Fruit fly (Drosophila melanogaster) whole organism, embryonic: ENCODE results near the gene fal.
A peak's percentile ranks its signal among the peaks of the same experiment; 100 is the strongest.

Experiments
- CG10147 ChIP-seq: fragments of 200-800 bp; sonication (Bioruptor generic); optimal IDR thresholded peaks from 2 replicates; lab custom pipeline; 2019; ENCODE audit warnings: missing biosample characterization, mild to moderate bottlenecking, missing genetic modification characterization, moderate library complexity
- CG10209 ChIP-seq: fragments of 200-800 bp; sonication (Bioruptor generic); optimal IDR thresholded peaks from 3 replicates; lab custom pipeline; 2017; ENCODE audit warnings: missing biosample characterization, mild to moderate bottlenecking, missing genetic modification characterization, missing genetic modification reagents
- CG10654 ChIP-seq: fragments of 200-800 bp; sonication (Bioruptor generic); optimal IDR thresholded peaks from 2 replicates; lab custom pipeline; 2016; ENCODE audit warnings: missing biosample characterization, missing genetic modification characterization
- CG11560 ChIP-seq: fragments of 200-800 bp; sonication (Bioruptor generic); IDR thresholded peaks from 3 replicates; pipeline ENCODE4 v1.3.6; 2022; ENCODE audit warnings: missing biosample characterization, missing genetic modification characterization
- CG11723 ChIP-seq: fragments of 200-800 bp; sonication (Bioruptor generic); optimal IDR thresholded peaks from 2 replicates; lab custom pipeline; 2017; ENCODE audit warnings: missing biosample characterization, mild to moderate bottlenecking, missing genetic modification characterization
- CG12236 ChIP-seq: fragments of 200-800 bp; sonication (Bioruptor generic); optimal IDR thresholded peaks from 2 replicates; lab custom pipeline; 2016; ENCODE audit warnings: missing biosample characterization, missing genetic modification characterization
- CG13296 ChIP-seq: fragments of 200-800 bp; sonication (Bioruptor generic); optimal IDR thresholded peaks from 3 replicates; lab custom pipeline; 2018; ENCODE audit warnings: missing biosample characterization, mild to moderate bottlenecking, missing genetic modification characterization
- CG15514 ChIP-seq: fragments of 200-800 bp; sonication (Bioruptor generic); optimal IDR thresholded peaks from 3 replicates; lab custom pipeline; 2017; ENCODE audit warnings: missing biosample characterization, missing genetic modification characterization, mild to moderate bottlenecking, moderate library complexity, missing genetic modification reagents
- CG18476 ChIP-seq: fragments of 200-800 bp; sonication (Bioruptor generic); optimal IDR thresholded peaks from 2 replicates; lab custom pipeline; 2016; ENCODE audit warnings: missing biosample characterization, mild to moderate bottlenecking, missing genetic modification characterization
- CG2678 ChIP-seq: fragments of 200-800 bp; sonication (Bioruptor generic); optimal IDR thresholded peaks from 3 replicates; lab custom pipeline; 2019; ENCODE audit warnings: missing biosample characterization, mild to moderate bottlenecking, missing genetic modification characterization, moderate library complexity
- CG30020 ChIP-seq: fragments of 200-800 bp; optimal IDR thresholded peaks from 2 replicates; lab custom pipeline; 2019; ENCODE audit warnings: missing biosample characterization, mild to moderate bottlenecking, missing genetic modification characterization, moderate library complexity
- CG31224 ChIP-seq: fragments of 200-800 bp; sonication (Bioruptor generic); IDR thresholded peaks from 2 replicates; pipeline ENCODE4 v1.3.6; 2022; ENCODE audit warnings: missing biosample characterization, missing genetic modification characterization
- CG3838 ChIP-seq: fragments of 200-800 bp; sonication (Bioruptor generic); optimal IDR thresholded peaks from 3 replicates; lab custom pipeline; 2016; ENCODE audit warnings: missing biosample characterization, missing genetic modification characterization
- CG4730 ChIP-seq: fragments of 200-800 bp; sonication (Bioruptor generic); IDR thresholded peaks from 2 replicates; pipeline ENCODE4 v1.3.6; 2022; ENCODE audit warnings: missing biosample characterization, missing genetic modification characterization
- CG5245 ChIP-seq: fragments of 200-800 bp; sonication (Bioruptor generic); optimal IDR thresholded peaks from 3 replicates; lab custom pipeline; 2016; ENCODE audit warnings: missing biosample characterization, missing genetic modification characterization
- CG5953 ChIP-seq: fragments of 200-800 bp; sonication (Bioruptor generic); IDR thresholded peaks from 2 replicates; pipeline ENCODE4 v1.3.6; 2022; ENCODE audit warnings: missing biosample characterization, missing genetic modification characterization
- CG7372 ChIP-seq: fragments of 200-800 bp; sonication (Bioruptor generic); IDR thresholded peaks from 2 replicates; pipeline ENCODE4 v1.3.6; 2022; ENCODE audit warnings: missing biosample characterization, missing genetic modification characterization
- CG7963 ChIP-seq: fragments of 200-800 bp; sonication (Bioruptor generic); IDR thresholded peaks from 3 replicates; pipeline ENCODE4 v1.3.6; 2022; ENCODE audit warnings: missing biosample characterization, missing genetic modification characterization; ENCODE audit not compliant: partially characterized antibody
- CG8281 ChIP-seq: fragments of 200-800 bp; sonication (Bioruptor generic); optimal IDR thresholded peaks from 2 replicates; lab custom pipeline; 2018; ENCODE audit warnings: missing biosample characterization, mild to moderate bottlenecking, missing genetic modification characterization, moderate library complexity
- CG8388 ChIP-seq: fragments of 200-800 bp; sonication (Bioruptor generic); optimal IDR thresholded peaks from 2 replicates; lab custom pipeline; 2019; ENCODE audit warnings: missing biosample characterization, mild to moderate bottlenecking, missing genetic modification characterization, moderate library complexity
- CG9215 ChIP-seq: fragments of 200-800 bp; sonication (Bioruptor generic); IDR thresholded peaks from 2 replicates; pipeline ENCODE4 v1.3.6; 2022; ENCODE audit warnings: missing biosample characterization, missing genetic modification characterization
- CTCF ChIP-seq: fragments of 200-800 bp; sonication (Bioruptor generic); optimal IDR thresholded peaks from 2 replicates; lab custom pipeline; 2017; ENCODE audit warnings: missing biosample characterization, mild to moderate bottlenecking, missing genetic modification characterization, moderate library complexity
- D19B ChIP-seq: fragments of 200-800 bp; sonication (Bioruptor generic); optimal IDR thresholded peaks from 2 replicates; lab custom pipeline; 2017; ENCODE audit warnings: missing biosample characterization, mild to moderate bottlenecking, missing genetic modification characterization
- H15 ChIP-seq: fragments of 200-800 bp; sonication (Bioruptor generic); IDR thresholded peaks from 3 replicates; pipeline ENCODE4 v1.3.6; 2022; ENCODE audit warnings: missing biosample characterization, missing genetic modification characterization
- H2.0 ChIP-seq: fragments of 200-800 bp; sonication (Bioruptor generic); IDR thresholded peaks from 2 replicates; pipeline ENCODE4 v1.3.6; 2022; ENCODE audit warnings: missing biosample characterization, missing genetic modification characterization
- HmgD ChIP-seq: fragments of 200-800 bp; sonication (Bioruptor generic); optimal IDR thresholded peaks from 3 replicates; lab custom pipeline; 2016; ENCODE audit warnings: missing biosample characterization, missing genetic modification characterization
- MBD-R2 ChIP-seq: fragments of 200-800 bp; sonication (Bioruptor generic); IDR thresholded peaks from 2 replicates; pipeline ENCODE4 v1.3.6; 2022; ENCODE audit warnings: missing biosample characterization, missing genetic modification characterization
- NfI ChIP-seq: fragments of 200-800 bp; sonication (Bioruptor generic); optimal IDR thresholded peaks from 3 replicates; lab custom pipeline; 2018; ENCODE audit warnings: missing biosample characterization, mild to moderate bottlenecking, missing genetic modification characterization, moderate library complexity
- PHDP ChIP-seq: fragments of 200-800 bp; sonication (Bioruptor generic); optimal IDR thresholded peaks from 3 replicates; lab custom pipeline; 2018; ENCODE audit warnings: missing biosample characterization, mild to moderate bottlenecking, missing genetic modification characterization, moderate library complexity
- Ravus ChIP-seq: fragments of 200-800 bp; sonication (Bioruptor generic); IDR thresholded peaks from 2 replicates; pipeline ENCODE4 v1.3.6; 2022; ENCODE audit warnings: missing biosample characterization, missing genetic modification characterization
- Six4 ChIP-seq: fragments of 200-800 bp; sonication (Bioruptor generic); optimal IDR thresholded peaks from 2 replicates; lab custom pipeline; 2016; ENCODE audit warnings: missing biosample characterization, missing genetic modification characterization
- Tbp ChIP-seq: fragments of >200 bp; optimal IDR thresholded peaks from 2 replicates; lab custom pipeline; 2018; ENCODE audit warnings: missing biosample characterization, missing genetic modification characterization
- al ChIP-seq: fragments of 200-800 bp; sonication (Bioruptor generic); IDR thresholded peaks from 2 replicates; pipeline ENCODE4 v1.3.6; 2022; ENCODE audit warnings: missing biosample characterization, missing genetic modification characterization
- bcd ChIP-seq: fragments of 200-800 bp; sonication (Bioruptor generic); optimal IDR thresholded peaks from 2 replicates; lab custom pipeline; 2017; ENCODE audit warnings: missing biosample characterization, mild to moderate bottlenecking, missing genetic modification characterization
- dmrt11E ChIP-seq: fragments of 200-800 bp; sonication (Bioruptor generic); optimal IDR thresholded peaks from 3 replicates; lab custom pipeline; 2018; ENCODE audit warnings: missing biosample characterization, mild to moderate bottlenecking, missing genetic modification characterization, moderate library complexity
- emc ChIP-seq: fragments of 200-800 bp; sonication (Bioruptor generic); optimal IDR thresholded peaks from 2 replicates; lab custom pipeline; 2016; ENCODE audit warnings: missing biosample characterization, missing genetic modification characterization
- fd3F ChIP-seq: fragments of 200-800 bp; sonication (Bioruptor generic); optimal IDR thresholded peaks from 2 replicates; lab custom pipeline; 2018; ENCODE audit warnings: missing biosample characterization, mild to moderate bottlenecking, missing genetic modification characterization, moderate library complexity
- gcm ChIP-seq: fragments of 200-800 bp; sonication (Bioruptor generic); optimal IDR thresholded peaks from 2 replicates; lab custom pipeline; 2019; ENCODE audit warnings: missing biosample characterization, mild to moderate bottlenecking, missing genetic modification characterization, moderate library complexity
- grau ChIP-seq: fragments of 200-800 bp; optimal IDR thresholded peaks from 3 replicates; lab custom pipeline; 2019; ENCODE audit warnings: missing biosample characterization, mild to moderate bottlenecking, missing genetic modification characterization, moderate library complexity
- gsb-n ChIP-seq: fragments of 200-800 bp; sonication (Bioruptor generic); optimal IDR thresholded peaks from 3 replicates; lab custom pipeline; 2018; ENCODE audit warnings: missing biosample characterization, mild to moderate bottlenecking, missing genetic modification characterization
- hb ChIP-seq: fragments of 200-800 bp; sonication (Bioruptor generic); IDR thresholded peaks from 3 replicates; pipeline ENCODE4 v1.3.6; 2022; ENCODE audit warnings: missing biosample characterization, missing genetic modification characterization; ENCODE audit not compliant: partially characterized antibody
- jing ChIP-seq: fragments of 200-800 bp; sonication (Bioruptor generic); optimal IDR thresholded peaks from 2 replicates; lab custom pipeline; 2018; ENCODE audit warnings: missing biosample characterization, mild to moderate bottlenecking, missing genetic modification characterization
- mld ChIP-seq: fragments of 200-800 bp; sonication (Bioruptor generic); IDR thresholded peaks from 3 replicates; pipeline ENCODE4 v1.3.6; 2022; ENCODE audit warnings: missing biosample characterization, missing genetic modification characterization; ENCODE audit not compliant: partially characterized antibody
- nom ChIP-seq: fragments of 200-800 bp; sonication (Bioruptor generic); optimal IDR thresholded peaks from 2 replicates; lab custom pipeline; 2017; ENCODE audit warnings: missing biosample characterization, missing genetic modification characterization, mild to moderate bottlenecking, moderate library complexity, missing genetic modification reagents
- pfk ChIP-seq: fragments of 200-800 bp; sonication (Bioruptor generic); optimal IDR thresholded peaks from 2 replicates; lab custom pipeline; 2018; ENCODE audit warnings: missing biosample characterization, mild to moderate bottlenecking, missing genetic modification characterization, moderate library complexity
- run ChIP-seq: fragments of 200-800 bp; sonication (Bioruptor generic); optimal IDR thresholded peaks from 3 replicates; lab custom pipeline; 2018; ENCODE audit warnings: missing biosample characterization, mild to moderate bottlenecking, missing genetic modification characterization
- tll ChIP-seq, 2 experiments: fragments of 200-800 bp in 1 of 2; fragments of >200 bp in 1 of 2; sonication (Bioruptor generic) in 1 of 2; optimal IDR thresholded peaks; 2 replicates each; lab custom pipeline; 2017 to 2019; ENCODE audit warnings: missing biosample characterization in 2 of 2, missing genetic modification characterization in 2 of 2, mild to moderate bottlenecking in 1 of 2, moderate library complexity in 1 of 2
- toy ChIP-seq: fragments of 200-800 bp; sonication (Bioruptor generic); IDR thresholded peaks from 2 replicates; pipeline ENCODE4 v1.3.6; 2022; ENCODE audit warnings: missing biosample characterization, missing genetic modification characterization
- ttk ChIP-seq: fragments of 200-800 bp; sonication (Bioruptor generic); IDR thresholded peaks from 2 replicates; pipeline ENCODE4 v2.1.2; 2022; ENCODE audit warnings: missing biosample characterization, missing genetic modification characterization
- unpg ChIP-seq: fragments of 200-800 bp; sonication (Bioruptor generic); optimal IDR thresholded peaks from 3 replicates; lab custom pipeline; 2018; ENCODE audit warnings: missing biosample characterization, mild to moderate bottlenecking, missing genetic modification characterization, moderate library complexity
- vvl ChIP-seq: fragments of 200-800 bp; sonication (Bioruptor generic); IDR thresholded peaks from 2 replicates; pipeline ENCODE4 v1.3.6; 2022; ENCODE audit warnings: missing biosample characterization, missing genetic modification characterization

fal gene

DNA sequence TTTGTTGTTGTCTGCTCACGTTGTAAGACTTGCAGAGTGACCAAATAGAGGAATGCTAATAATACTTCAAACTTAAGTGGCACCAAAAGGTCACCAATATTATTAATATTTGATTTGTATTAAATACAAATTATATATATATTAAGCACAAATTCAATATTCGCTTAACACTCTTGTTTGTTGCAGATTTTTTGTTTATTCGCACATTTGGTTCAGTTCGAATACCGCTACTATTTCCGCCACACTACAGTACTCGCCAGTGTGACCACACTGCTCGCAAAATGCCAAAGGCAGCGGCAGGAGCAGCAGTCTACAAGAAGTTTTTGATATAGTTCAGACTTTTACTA is 30.2 kb upstream of the fal start, which contains the start of gene Max (continued):
- no peak for TF ChIP-seq Tbp (GFP tag; lab: Kevin White, UChicago)
- no peak for TF ChIP-seq hb
- peak; percentile 58 for TF ChIP-seq CG8388 (GFP tag; lab: Kevin White, UChicago)
- peak; percentile 66 for TF ChIP-seq gcm
- 0 out of 2 replicates have a peak, but pooled peaks have one; percentile 41 for TF ChIP-seq al
- peak; percentile 79 for TF ChIP-seq NfI
- peak; percentile 80 for TF ChIP-seq H2.0 (GFP tag; lab: Robert Waterston, UW)
- TF ChIP-seq dmrt11E (tag; lab: Kevin White, UChicago) = peak; percentile 63
- no peak for TF ChIP-seq CG5953 (GFP tag; lab: Robert Waterston, UW)
- peak; percentile 76 for TF ChIP-seq CG30020 (tag; lab: Kevin White, UChicago)
- no peak for TF ChIP-seq run (tag; lab: Kevin White, UChicago)
- TF ChIP-seq PHDP (tag; lab: Kevin White, UChicago) = peak; percentile 83
- peak; percentile 67 for TF ChIP-seq bcd (GFP tag; lab: Kevin White, UChicago)
- TF ChIP-seq CG18476 (GFP tag; lab: Kevin White, UChicago) = no peak
- no peak for TF ChIP-seq pfk
- TF ChIP-seq fd3F (GFP tag; lab: Kevin White, UChicago) = peak; percentile 54
- 0 out of 2 replicates have a peak, but pooled peaks have one; percentile 31 for TF ChIP-seq ttk (GFP tag; lab: Robert Waterston, UW)
- no peak for TF ChIP-seq HmgD (GFP tag; lab: Kevin White, UChicago)
- peak; percentile 73 for TF ChIP-seq CG13296
- no peak for TF ChIP-seq emc
- TF ChIP-seq CG15514 (GFP tag; lab: Kevin White, UChicago) = peak; percentile 83
- TF ChIP-seq CG10147 = no peak
- no peak for TF ChIP-seq mld
- peak; percentile 53 for TF ChIP-seq gsb-n (tag; lab: Kevin White, UChicago)
- TF ChIP-seq CG2678 (tag; lab: Kevin White, UChicago) = peak; percentile 80
- TF ChIP-seq H15 (GFP tag; lab: Robert Waterston, UW) = peak; percentile 76
- peak; percentile 62 for TF ChIP-seq CG10209
- TF ChIP-seq nom (GFP tag; lab: Kevin White, UChicago) = peak; percentile 32
- TF ChIP-seq toy (GFP tag; lab: Robert Waterston, UW) = no peak
- 0 out of 2 replicates have a peak, but pooled peaks have one; percentile 21 for TF ChIP-seq CG4730
- peak; percentile 83 for TF ChIP-seq unpg (GFP tag; lab: Kevin White, UChicago)
- TF ChIP-seq CG31224 = peak; percentile 47; the same call in 1 of the 2 replicates
- TF ChIP-seq jing = no peak
- peak; percentile 51 for TF ChIP-seq CG11723 (GFP tag; lab: Kevin White, UChicago)
- TF ChIP-seq CG7963 (GFP tag; lab: Robert Waterston, UW) = no peak
- peak; percentile 28 for TF ChIP-seq CG8281 (tag; lab: Kevin White, UChicago)
- TF ChIP-seq CG5245 (GFP tag; lab: Kevin White, UChicago) = peak; percentile 40
- peak in 1 of 2 experiments; percentile 36 for TF ChIP-seq tll (GFP tag; optimal IDR thresholded peaks at IDR 0.05; lab: Kevin White, UChicago)
- peak; percentile 29 for TF ChIP-seq D19B (GFP tag; lab: Kevin White, UChicago)
- peak; percentile 90 for TF ChIP-seq MBD-R2
- TF ChIP-seq CG3838 (GFP tag; lab: Kevin White, UChicago) = peak; percentile 7
- no peak for TF ChIP-seq CG12236 (GFP tag; lab: Kevin White, UChicago)
- no peak for TF ChIP-seq CTCF (GFP tag; lab: Kevin White, UChicago)
- TF ChIP-seq CG9215 = peak; percentile 34
- peak; percentile 43 for TF ChIP-seq Six4 (GFP tag; lab: Kevin White, UChicago)
- peak; percentile 22; the same call in 1 of the 2 replicates for TF ChIP-seq Ravus (GFP tag; lab: Robert Waterston, UW)
- TF ChIP-seq CG7372 (GFP tag; lab: Robert Waterston, UW) = peak; percentile 42; the same call in 1 of the 2 replicates
- TF ChIP-seq grau = peak; percentile 77
- peak; percentile 73 for TF ChIP-seq CG10654
- TF ChIP-seq CG11560 = 0 out of 3 replicates have a peak, but pooled peaks have one; percentile 29
- peak; percentile 90 for TF ChIP-seq vvl (GFP tag; lab: Robert Waterston, UW)
